Worm (Caenorhabditis elegans) whole organism, L4/young adult: Measurements from ENCODE around the gene Y54F10BM.6.

Experiments
- W03F9.2 ChIP-seq: fragments of 150-350 bp; optimal IDR thresholded peaks from 2 replicates; lab custom pipeline; 2014; ENCODE audit warnings: missing biosample characterization, missing genetic modification characterization
- dao-5 ChIP-seq: sonication (generic microtip); optimal IDR thresholded peaks from 2 replicates; lab custom pipeline; 2016; ENCODE audit warnings: missing genotype, missing genetic modification characterization, moderate library complexity, missing compliant biosample characterization
- him-1 ChIP-seq: sonication (generic microtip); optimal IDR thresholded peaks from 2 replicates; lab custom pipeline; 2016; ENCODE audit warnings: missing genotype, missing genetic modification reagents, missing genetic modification characterization, missing compliant biosample characterization

- TF ChIP-seq him-1 (tag; lab: Kevin White, UChicago) (no peak), W03F9.2 (no peak), dao-5 (tag; lab: Kevin White, UChicago) (no peak)
Observed at ce11 chrIII:2272732-2273131, 9.7 kb downstream of the Y54F10BM.6 start, which contains the start of gene fbxa-39.
